Worm (Caenorhabditis elegans) whole organism, late embryonic: Measurements from ENCODE around the gene sru-2.

Experiments
- C08G9.2 ChIP-seq: sonication (generic microtip); optimal IDR thresholded peaks from 2 replicates; lab custom pipeline; 2016; ENCODE audit warnings: mild to moderate bottlenecking, missing genetic modification characterization, moderate library complexity, missing compliant biosample characterization
- C38D4.7 ChIP-seq: fragments of 200-800 bp; sonication (Bioruptor generic); optimal IDR thresholded peaks from 2 replicates; lab custom pipeline; 2018; ENCODE audit warnings: mild to moderate bottlenecking, missing genetic modification characterization, moderate library complexity, missing compliant biosample characterization
- K02D7.2 ChIP-seq: sonication (generic microtip); optimal IDR thresholded peaks from 2 replicates; lab custom pipeline; 2017; ENCODE audit warnings: mild to moderate bottlenecking, missing genetic modification characterization, missing compliant biosample characterization
- K09A11.1 ChIP-seq: sonication (generic microtip); optimal IDR thresholded peaks from 2 replicates; lab custom pipeline; 2017; ENCODE audit warnings: antibody characterized with exemption, mild to moderate bottlenecking, missing genetic modification characterization, missing compliant biosample characterization; ENCODE audit not compliant: insufficient read depth
- ahr-1 ChIP-seq: sonication (generic microtip); optimal IDR thresholded peaks from 2 replicates; lab custom pipeline; 2016; ENCODE audit warnings: missing genetic modification characterization, missing compliant biosample characterization
- ama-1 ChIP-seq: fragments of 150-350 bp; optimal IDR thresholded peaks from 2 replicates; lab custom pipeline; 2014
- ceh-14 ChIP-seq: sonication (generic microtip); optimal IDR thresholded peaks from 2 replicates; lab custom pipeline; 2016; ENCODE audit warnings: missing genotype, missing genetic modification characterization, missing compliant biosample characterization
- ceh-18 ChIP-seq: sonication (generic microtip); optimal IDR thresholded peaks from 2 replicates; lab custom pipeline; 2016; ENCODE audit warnings: missing genetic modification characterization, missing compliant biosample characterization
- ceh-2 ChIP-seq: sonication (generic microtip); optimal IDR thresholded peaks from 2 replicates; lab custom pipeline; 2016; ENCODE audit warnings: missing genotype, missing genetic modification characterization, missing compliant biosample characterization
- ceh-24 ChIP-seq: sonication (generic microtip); optimal IDR thresholded peaks from 2 replicates; lab custom pipeline; 2016; ENCODE audit warnings: mild to moderate bottlenecking, missing genetic modification characterization, missing compliant biosample characterization
- ceh-31 ChIP-seq: sonication (generic microtip); optimal IDR thresholded peaks from 2 replicates; lab custom pipeline; 2016; ENCODE audit warnings: missing genetic modification characterization, missing compliant biosample characterization
- ceh-6 ChIP-seq: fragments of 200-800 bp; sonication (Bioruptor generic); optimal IDR thresholded peaks from 2 replicates; lab custom pipeline; 2018; ENCODE audit warnings: mild to moderate bottlenecking, missing genetic modification characterization, missing compliant biosample characterization
- ceh-9 ChIP-seq: sonication (generic microtip); optimal IDR thresholded peaks from 2 replicates; lab custom pipeline; 2016; ENCODE audit warnings: mild to moderate bottlenecking, missing genetic modification characterization, inconsistent platforms, missing compliant biosample characterization
- che-1 ChIP-seq: sonication (generic microtip); optimal IDR thresholded peaks from 2 replicates; lab custom pipeline; 2016; ENCODE audit warnings: mild to moderate bottlenecking, missing genetic modification characterization, missing compliant biosample characterization
- dmd-4 ChIP-seq: sonication (generic microtip); optimal IDR thresholded peaks from 2 replicates; lab custom pipeline; 2016; ENCODE audit warnings: borderline replicate concordance, missing genetic modification characterization, missing compliant biosample characterization
- dve-1 ChIP-seq: sonication (generic microtip); optimal IDR thresholded peaks from 2 replicates; lab custom pipeline; 2017; ENCODE audit warnings: antibody characterized with exemption, mild to moderate bottlenecking, missing genetic modification characterization, missing compliant biosample characterization
- elt-2 ChIP-seq: sonication (generic microtip); optimal IDR thresholded peaks from 2 replicates; lab custom pipeline; 2016; ENCODE audit warnings: missing genetic modification reagents, missing genetic modification characterization, missing compliant biosample characterization
- elt-4 ChIP-seq: sonication (generic microtip); optimal IDR thresholded peaks from 2 replicates; lab custom pipeline; 2016; ENCODE audit warnings: missing genetic modification characterization, missing compliant biosample characterization
- ets-4 ChIP-seq: sonication (generic microtip); optimal IDR thresholded peaks from 2 replicates; lab custom pipeline; 2016; ENCODE audit warnings: missing genetic modification characterization, missing compliant biosample characterization
- eyg-1 ChIP-seq: sonication (generic microtip); optimal IDR thresholded peaks from 2 replicates; lab custom pipeline; 2016; ENCODE audit warnings: missing genotype, missing genetic modification characterization, missing compliant biosample characterization
- fkh-10 ChIP-seq: fragments of 150-350 bp; optimal IDR thresholded peaks from 2 replicates; lab custom pipeline; 2014; ENCODE audit warnings: missing biosample characterization, missing genetic modification reagents, missing genetic modification characterization
- hlh-13 ChIP-seq: fragments of 200-800 bp; sonication (Bioruptor generic); optimal IDR thresholded peaks from 2 replicates; lab custom pipeline; 2018; ENCODE audit warnings: mild to moderate bottlenecking, missing genetic modification characterization, missing compliant biosample characterization
- hlh-15 ChIP-seq: sonication (generic microtip); optimal IDR thresholded peaks from 2 replicates; lab custom pipeline; 2016; ENCODE audit warnings: missing genetic modification characterization, missing compliant biosample characterization
- hlh-30 ChIP-seq: sonication (generic microtip); optimal IDR thresholded peaks from 2 replicates; lab custom pipeline; 2017; ENCODE audit warnings: antibody characterized with exemption, missing genetic modification characterization, missing compliant biosample characterization; ENCODE audit not compliant: insufficient read depth
- hlh-6 ChIP-seq: sonication (generic microtip); optimal IDR thresholded peaks from 2 replicates; lab custom pipeline; 2016; ENCODE audit warnings: missing genotype, missing genetic modification characterization, missing compliant biosample characterization
- lim-6 ChIP-seq: sonication (generic microtip); optimal IDR thresholded peaks from 2 replicates; lab custom pipeline; 2016; ENCODE audit warnings: missing genetic modification characterization, missing compliant biosample characterization
- lin-11 ChIP-seq: fragments of 200-800 bp; sonication (Bioruptor generic); optimal IDR thresholded peaks from 2 replicates; lab custom pipeline; 2018; ENCODE audit warnings: mild to moderate bottlenecking, missing genetic modification characterization, missing compliant biosample characterization
- mec-3 ChIP-seq: sonication (generic microtip); optimal IDR thresholded peaks from 2 replicates; lab custom pipeline; 2016; ENCODE audit warnings: borderline replicate concordance, missing genetic modification characterization, missing compliant biosample characterization
- npax-4 ChIP-seq: sonication (generic microtip); optimal IDR thresholded peaks from 2 replicates; lab custom pipeline; 2016; ENCODE audit warnings: missing genetic modification characterization, missing compliant biosample characterization
- pax-1 ChIP-seq: fragments of 150-350 bp; optimal IDR thresholded peaks from 2 replicates; lab custom pipeline; 2014; ENCODE audit warnings: missing biosample characterization, missing genetic modification characterization
- pha-2 ChIP-seq: sonication (generic microtip); optimal IDR thresholded peaks from 2 replicates; lab custom pipeline; 2017; ENCODE audit warnings: mild to moderate bottlenecking, missing genetic modification characterization, missing compliant biosample characterization
- rnt-1 ChIP-seq: sonication (generic microtip); optimal IDR thresholded peaks from 2 replicates; lab custom pipeline; 2016; ENCODE audit warnings: missing genetic modification characterization, missing compliant biosample characterization
- sox-2 ChIP-seq: fragments of 200-800 bp; sonication (Bioruptor generic); IDR thresholded peaks from 2 replicates; pipeline ENCODE4 v1.3.6; 2022; ENCODE audit warnings: missing genetic modification reagents, missing genetic modification characterization, missing compliant biosample characterization
- sox-4 ChIP-seq: sonication (generic microtip); optimal IDR thresholded peaks from 2 replicates; lab custom pipeline; 2017; ENCODE audit warnings: mild to moderate bottlenecking, missing genetic modification characterization, inconsistent platforms, missing compliant biosample characterization
- syd-9 ChIP-seq: sonication (generic microtip); optimal IDR thresholded peaks from 2 replicates; lab custom pipeline; 2016; ENCODE audit warnings: mild to moderate bottlenecking, missing genetic modification characterization, moderate library complexity, missing compliant biosample characterization
- tbx-2 ChIP-seq: sonication (generic microtip); optimal IDR thresholded peaks from 2 replicates; lab custom pipeline; 2016; ENCODE audit warnings: missing genetic modification characterization, missing compliant biosample characterization
- ttx-3 ChIP-seq: sonication (generic microtip); optimal IDR thresholded peaks from 2 replicates; lab custom pipeline; 2016; ENCODE audit warnings: missing genetic modification reagents, missing genetic modification characterization, missing compliant biosample characterization
- unc-3 ChIP-seq, 2 experiments: fragments of 200-800 bp in 1 of 2; sonication (Bioruptor generic) in 1 of 2; sonication (generic microtip) in 1 of 2; conservative IDR thresholded peaks in 1 of 2; optimal IDR thresholded peaks in 1 of 2; 2 replicates each; pipeline versions ENCODE4 v1.3.6 to Lab custom; 2016 to 2022; ENCODE audit warnings: missing compliant biosample characterization in 2 of 2, missing genetic modification characterization in 2 of 2, missing genetic modification reagents in 1 of 2

sru-2 gene

ce11 chrIV:9513360-9513777 is 27.3 kb downstream of the sru-2 start:
- TF ChIP-seq K09A11.1 (tag; lab: Kevin White, UChicago) (no peak), rnt-1 (peak; percentile 15), hlh-30 (tag; lab: Kevin White, UChicago) (peak; percentile 76)

- TF ChIP-seq ceh-2 (tag; lab: Kevin White, UChicago) (no peak), lim-6 (tag; lab: Kevin White, UChicago) (no peak), ceh-31 (no peak), elt-2 (no peak), ceh-6 (GFP tag; lab: Kevin White, UChicago) (no peak), ceh-18 (tag; lab: Kevin White, UChicago) (no peak), fkh-10 (GFP tag; lab: Kevin White, UChicago) (no peak), pax-1 (tag; lab: Kevin White, UChicago) (no peak), npax-4 (no peak), ttx-3 (tag; lab: Kevin White, UChicago) (no peak), elt-4 (no peak), syd-9 (tag; lab: Kevin White, UChicago) (no peak), ceh-9 (tag; lab: Kevin White, UChicago) (no peak), hlh-13 (GFP tag; lab: Kevin White, UChicago) (no peak), ceh-14 (tag; lab: Kevin White, UChicago) (no peak), che-1 (no peak), C08G9.2 (no peak), sox-2 (GFP tag; lab: Robert Waterston, UW) (no peak)
Measured at ce11 chrIV:9514132-9514531, 28.1 kb downstream of the sru-2 start.

- TF ChIP-seq K02D7.2 (tag; lab: Kevin White, UChicago), result no peak
- TF ChIP-seq hlh-15 (tag; lab: Kevin White, UChicago), result no peak
- no peak for TF ChIP-seq ets-4 (tag; lab: Kevin White, UChicago)
- no peak for TF ChIP-seq C38D4.7 (GFP tag; lab: Kevin White, UChicago)
- TF ChIP-seq hlh-13 (GFP tag; lab: Kevin White, UChicago), result no peak
- no peak for TF ChIP-seq ama-1 (lab: Kevin White, UChicago)
- TF ChIP-seq dmd-4, result no peak
- TF ChIP-seq hlh-6 (tag; lab: Kevin White, UChicago), result no peak
- no peak for TF ChIP-seq sox-4
- TF ChIP-seq eyg-1, result no peak
- TF ChIP-seq ahr-1 (tag; lab: Kevin White, UChicago), result no peak
- TF ChIP-seq rnt-1, result no peak
- no peak for TF ChIP-seq ceh-14 (tag; lab: Kevin White, UChicago)
- no peak for TF ChIP-seq dve-1 (tag; lab: Kevin White, UChicago)
- TF ChIP-seq ceh-24, result no peak
- no peak for TF ChIP-seq unc-3 (GFP tag; conservative IDR thresholded peaks at IDR 0.05; lab: Robert Waterston, UW)
- no peak for TF ChIP-seq unc-3 (tag; optimal IDR thresholded peaks at IDR 0.05; lab: Kevin White, UChicago)
- TF ChIP-seq pha-2, result no peak
- no peak for TF ChIP-seq lin-11 (tag; lab: Kevin White, UChicago)
- TF ChIP-seq, all 69 proteins: peak for 0
Measured at ce11 chrIV:9516831-9517230, 30.8 kb downstream of the sru-2 start, which contains the start of gene C33A12.19. C33A12.19 (plus strand) TSS chrIV:9516999.

- TF ChIP-seq tbx-2 (tag; lab: Kevin White, UChicago), result no peak
- no peak for TF ChIP-seq mec-3 (tag; lab: Kevin White, UChicago)
Measured at ce11 chrIV:9518608-9519007, 32.5 kb downstream of the sru-2 start, which contains the start of gene nlp-35. nlp-35 (minus strand) TSS chrIV:9518926.
